Fruit fly (Drosophila melanogaster) whole organism, prepupa: Measurements from ENCODE around the gene CG9270.

Experiments used
- CG6854 ChIP-seq: fragments of 200-800 bp; sonication (Bioruptor generic); optimal IDR thresholded peaks from 2 replicates; lab custom pipeline; 2017; ENCODE audit warnings: missing biosample characterization, mild to moderate bottlenecking, missing genetic modification characterization
- CG9139 ChIP-seq: fragments of 200-800 bp; sonication (Bioruptor generic); optimal IDR thresholded peaks from 3 replicates; lab custom pipeline; 2017; ENCODE audit warnings: missing biosample characterization, mild to moderate bottlenecking, missing genetic modification characterization

DNA sequence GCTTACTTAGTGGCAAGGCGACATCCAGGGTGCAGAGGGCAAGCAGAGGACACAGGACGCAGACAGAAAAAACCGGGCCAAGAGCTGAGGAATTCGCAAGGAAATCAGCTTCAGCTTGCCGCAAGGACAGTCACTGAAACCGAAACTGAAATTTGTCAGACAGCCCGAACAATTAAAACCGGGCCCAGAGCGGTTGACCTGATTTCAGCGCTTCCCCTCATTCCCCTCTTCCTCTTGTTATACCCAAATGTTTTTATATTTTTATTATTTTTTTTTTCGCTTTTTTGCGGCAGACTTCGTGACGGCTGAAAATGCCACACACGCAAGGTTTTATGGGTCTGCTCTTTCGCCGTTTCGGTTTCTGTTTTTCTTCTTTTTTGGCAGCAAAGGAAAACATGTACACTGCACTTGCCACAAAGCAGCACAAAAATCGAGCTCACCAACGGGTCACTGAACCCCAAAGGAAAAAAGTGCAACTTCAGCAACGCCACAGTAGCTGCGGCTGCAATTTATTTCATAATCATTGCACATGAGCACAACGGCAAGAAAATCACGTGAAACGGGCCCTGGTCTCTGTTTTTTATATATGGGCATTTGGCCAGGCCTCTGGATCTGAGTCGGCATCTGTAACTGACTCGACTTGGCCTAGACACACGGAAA, 25.8 kb downstream of the CG9270 start:
- TF ChIP-seq CG9139 (GFP tag; lab: Kevin White, UChicago) (no peak), CG6854 (GFP tag; lab: Kevin White, UChicago) (peak; percentile 55)
